Worm (Caenorhabditis elegans): ENCODE data around the gene dhhc-4.

DNA sequence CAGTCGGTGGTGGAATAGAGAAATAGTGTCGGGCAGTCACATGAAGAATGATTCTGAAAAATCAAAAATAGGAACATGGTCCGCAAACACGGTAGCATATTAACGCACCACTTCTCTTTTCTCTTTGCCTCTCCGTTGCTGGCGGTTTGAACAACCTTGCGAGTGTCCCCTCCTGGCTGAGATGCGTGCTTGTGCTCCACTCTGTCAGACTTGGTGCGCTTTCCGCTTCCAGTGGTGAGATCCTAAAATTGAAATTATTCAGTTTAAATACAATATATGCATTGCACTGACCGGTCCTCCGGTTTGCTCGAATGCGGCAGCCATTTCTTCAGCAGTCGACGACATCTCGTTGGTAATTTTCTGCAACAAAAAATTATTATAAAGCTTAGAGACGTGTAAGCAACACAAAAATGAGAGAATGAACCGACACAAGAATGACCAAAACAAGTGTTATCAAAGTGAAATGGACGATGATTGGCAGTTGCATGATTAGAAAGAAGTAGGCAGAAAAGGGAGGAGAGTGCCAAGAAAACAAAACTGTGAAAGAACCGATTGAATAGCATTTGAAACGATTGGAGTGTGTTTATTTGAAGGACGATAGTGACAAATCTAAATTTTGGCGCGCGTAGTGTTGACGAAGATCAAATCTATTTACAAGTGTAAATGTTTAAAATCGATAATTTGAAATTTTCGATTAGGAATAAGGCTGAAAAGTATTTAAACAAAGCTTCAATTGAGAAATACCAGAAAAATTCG is 42.3 kb downstream of the dhhc-4 start, which contains the start of gene ZK632.9:
- TF ChIP-seq flt-1 (GFP tag; IDR thresholded peaks at IDR 0.05) (no peak), ref-1 (GFP tag; conservative IDR thresholded peaks at IDR 0.05) (no peak), T22C8.4 (GFP tag; IDR thresholded peaks at IDR 0.05) (no peak), med-1 (GFP tag; optimal IDR thresholded peaks at IDR 0.05; ENCODE audit: insufficient read depth) (no peak), ztf-23 (GFP tag; IDR thresholded peaks at IDR 0.05) (no peak), cog-1 (tag; optimal IDR thresholded peaks at IDR 0.05) (no peak), ztf-29 (GFP tag; IDR thresholded peaks at IDR 0.05) (0 out of 2 replicates have a peak, but pooled peaks have one; percentile 38), klf-2 (GFP tag; conservative IDR thresholded peaks at IDR 0.05) (no peak), tab-1 (GFP tag; IDR thresholded peaks at IDR 0.05) (no peak)
